Worm (Caenorhabditis elegans) whole organism, L1 larva: ENCODE data around the gene ddx-17.

ENCODE experiments used
- nhr-90 ChIP-seq: sonication (generic microtip); optimal IDR thresholded peaks from 2 replicates; lab custom pipeline; 2016; ENCODE audit warnings: mild to moderate bottlenecking, missing genetic modification characterization, missing compliant biosample characterization; ENCODE audit not compliant: poor library complexity
- tbx-2 ChIP-seq: sonication (generic microtip); optimal IDR thresholded peaks from 2 replicates; lab custom pipeline; 2016; ENCODE audit warnings: missing genetic modification characterization, missing compliant biosample characterization

DNA sequence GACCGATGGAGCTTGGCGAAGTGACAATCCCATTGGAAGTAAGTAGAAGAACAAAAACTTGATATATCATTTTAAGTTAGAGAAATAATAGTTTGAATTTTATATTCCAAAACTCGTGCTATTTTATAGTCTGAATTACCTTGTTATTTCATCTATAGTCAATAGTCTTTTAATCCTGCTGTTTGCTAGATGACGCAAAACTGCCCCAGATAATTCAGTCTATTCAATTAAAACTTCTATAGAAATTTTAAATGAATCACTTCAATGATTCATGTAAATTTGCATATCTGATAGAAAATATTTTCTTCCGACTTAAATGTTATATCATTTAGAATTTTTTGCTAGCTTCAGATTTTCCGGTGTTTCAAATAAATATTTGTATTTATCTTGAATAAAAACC is 11.2 kb upstream of the ddx-17 start, which contains the start of gene T08G5.15:
- TF ChIP-seq nhr-90 (tag; lab: Kevin White, UChicago): no peak
- TF ChIP-seq tbx-2 (tag; lab: Kevin White, UChicago): no peak
